Worm (Caenorhabditis elegans) whole organism, L1 larva: ENCODE data around the gene smrd-1.

Source experiments
- lin-15B ChIP-seq: fragments of 150-350 bp; sonication (generic microtip); optimal IDR thresholded peaks from 3 replicates; lab custom pipeline; 2014; ENCODE audit warnings: missing biosample characterization, missing genetic modification characterization
- snpc-4 ChIP-seq: fragments of 150-350 bp; optimal IDR thresholded peaks from 2 replicates; lab custom pipeline; 2014; ENCODE audit warnings: missing biosample characterization, missing genetic modification characterization

DNA sequence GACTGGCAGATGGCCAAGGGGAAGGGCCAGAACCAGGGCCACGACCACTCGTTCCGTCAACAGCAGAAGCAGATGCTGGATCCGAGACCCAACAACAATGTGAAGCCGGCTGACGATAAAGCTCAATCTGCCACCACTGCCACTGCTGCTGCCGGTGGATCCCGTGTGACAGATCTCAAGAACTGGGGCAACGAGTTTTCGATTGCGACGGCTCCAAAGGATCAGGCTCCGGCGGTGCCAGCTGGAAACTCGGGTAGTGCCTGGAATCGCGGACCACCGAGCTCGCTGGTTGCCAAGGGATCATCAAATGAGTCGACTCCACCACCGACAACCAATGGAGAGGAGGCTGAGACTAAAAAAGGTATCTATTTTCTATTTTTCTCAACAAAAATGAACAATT is 28.7 kb upstream of the smrd-1 start:
- TF ChIP-seq snpc-4 (tag; lab: Kevin White, UChicago) (no peak), lin-15B (tag; lab: Kevin White, UChicago) (no peak)
